Worm (Caenorhabditis elegans): Measurements from ENCODE around the gene T26E4.9.
"Not testable (repeated sequence)": the region's sequence is repeated elsewhere in the genome, so short reads cannot be mapped to it uniquely, and the experiment has no call there.

T26E4.9 gene

ce11 chrV:15821398-15821797, 18.9 kb upstream of the T26E4.9 start, which contains the start of gene srbc-49:
srbc-49 (plus strand) TSS chrV:15821698.
- TF ChIP-seq nfya-1 (tag; optimal IDR thresholded peaks at IDR 0.05) (no peak), syd-9 (tag; optimal IDR thresholded peaks at IDR 0.05) (no peak), mec-3 (tag; optimal IDR thresholded peaks at IDR 0.05; ENCODE audit: borderline replicate concordance) (no peak), pat-9 (tag; optimal IDR thresholded peaks at IDR 0.05) (no peak), rnt-1 (tag; optimal IDR thresholded peaks at IDR 0.05) (no peak), dve-1 (tag; optimal IDR thresholded peaks at IDR 0.05) (no peak), eyg-1 (tag; optimal IDR thresholded peaks at IDR 0.05) (no peak)

- TF ChIP-seq hlh-6 (tag; optimal IDR thresholded peaks at IDR 0.05) (no peak), sdc-2 (tag; optimal IDR thresholded peaks at IDR 0.05) (no peak), ceh-9 (tag; optimal IDR thresholded peaks at IDR 0.05) (no peak), hlh-30 (tag; optimal IDR thresholded peaks at IDR 0.05; ENCODE audit: insufficient read depth) (no peak), lin-11 (tag; optimal IDR thresholded peaks at IDR 0.05) (no peak), unc-86 (tag; optimal IDR thresholded peaks at IDR 0.05) (no peak), F13H6.1 (tag; optimal IDR thresholded peaks at IDR 0.05) (no peak), K02D7.2 (tag; optimal IDR thresholded peaks at IDR 0.05) (no peak), nhr-232 (tag; optimal IDR thresholded peaks at IDR 0.05) (no peak), tbx-2 (tag; optimal IDR thresholded peaks at IDR 0.05) (no peak)
These were observed 17.5 kb upstream of the T26E4.9 start, which contains the start of gene srbc-48 for ce11 chrV:15819983-15820382. srbc-48 (plus strand) TSS chrV:15820283.

ce11 chrV:15817746-15818145, 15.2 kb upstream of the T26E4.9 start, which contains the start of gene abf-3:
abf-3 (minus strand) TSS chrV:15817846.
- TF ChIP-seq ama-1 (optimal IDR thresholded peaks at IDR 0.05) (no peak), ets-4 (tag; optimal IDR thresholded peaks at IDR 0.05) (no peak), mec-3 (tag; optimal IDR thresholded peaks at IDR 0.05; ENCODE audit: borderline replicate concordance) (no peak), hlh-13 (GFP tag; optimal IDR thresholded peaks at IDR 0.05) (no peak), ahr-1 (tag; optimal IDR thresholded peaks at IDR 0.05) (no peak), nhr-232 (tag; optimal IDR thresholded peaks at IDR 0.05) (no peak), ceh-22 (tag; optimal IDR thresholded peaks at IDR 0.05) (no peak), rnt-1 (tag; optimal IDR thresholded peaks at IDR 0.05) (no peak), fkh-6 (tag; optimal IDR thresholded peaks at IDR 0.05) (no peak), ceh-31 (tag; optimal IDR thresholded peaks at IDR 0.05) (no peak), pros-1 (tag; optimal IDR thresholded peaks at IDR 0.05) (no peak), C38D4.7 (GFP tag; optimal IDR thresholded peaks at IDR 0.05) (no peak), pqm-1 (tag; optimal IDR thresholded peaks at IDR 0.05) (no peak), ceh-2 (tag; optimal IDR thresholded peaks at IDR 0.05) (no peak), ceh-6 (GFP tag; optimal IDR thresholded peaks at IDR 0.05) (no peak), che-1 (tag; optimal IDR thresholded peaks at IDR 0.05) (no peak), sox-4 (tag; optimal IDR thresholded peaks at IDR 0.05) (no peak)

ce11 chrV:15815962-15816432, 13.5 kb upstream of the T26E4.9 start, which contains the start of the genes fbxa-69 and F54B8.4:
fbxa-69 (minus strand) TSS chrV:15815971.
F54B8.4 (plus strand) TSS chrV:15816382.
- TF ChIP-seq unc-55 (GFP tag; optimal IDR thresholded peaks at IDR 0.05), result no peak
- no peak for TF ChIP-seq madf-2 (tag; optimal IDR thresholded peaks at IDR 0.05)
- no peak for TF ChIP-seq lin-11 (tag; optimal IDR thresholded peaks at IDR 0.05)
- no peak for TF ChIP-seq fkh-6 (tag; optimal IDR thresholded peaks at IDR 0.05)

- TF ChIP-seq ceh-6 (GFP tag; optimal IDR thresholded peaks at IDR 0.05); odd-2 (tag; optimal IDR thresholded peaks at IDR 0.05); pha-4 (tag; optimal IDR thresholded peaks at IDR 0.05): not testable (repeated sequence)
These were observed 9.5 kb upstream of the T26E4.9 start, which contains the start of gene nhr-282 for ce11 chrV:15811982-15812381. nhr-282 (plus strand) TSS chrV:15812282.
